Worm (Caenorhabditis elegans) whole organism, L1 larva: ENCODE results near the gene T28A8.6.
A peak's percentile ranks its signal among the peaks of the same experiment; 100 is the strongest.

Source experiments
- alr-1 ChIP-seq: fragments of 200-800 bp; sonication (Bioruptor generic); optimal IDR thresholded peaks from 2 replicates; lab custom pipeline; 2018; ENCODE audit warnings: borderline replicate concordance, mild to moderate bottlenecking, missing genetic modification characterization, missing compliant biosample characterization
- aly-2 ChIP-seq: fragments of 150-350 bp; optimal IDR thresholded peaks from 2 replicates; lab custom pipeline; 2014; ENCODE audit warnings: missing biosample characterization, missing genetic modification characterization
- blmp-1 ChIP-seq: fragments of 150-350 bp; optimal IDR thresholded peaks from 2 replicates; lab custom pipeline; 2014; ENCODE audit warnings: missing biosample characterization, missing genetic modification characterization
- ceh-63 ChIP-seq: fragments of 200-800 bp; sonication (Bioruptor generic); optimal IDR thresholded peaks from 2 replicates; lab custom pipeline; 2018; ENCODE audit warnings: mild to moderate bottlenecking, missing genetic modification characterization, missing compliant biosample characterization
- ceh-8 ChIP-seq: fragments of 200-800 bp; sonication (Bioruptor generic); optimal IDR thresholded peaks from 2 replicates; lab custom pipeline; 2018; ENCODE audit warnings: mild to moderate bottlenecking, missing genetic modification characterization, moderate library complexity, missing compliant biosample characterization
- ceh-82 ChIP-seq, 3 experiments: fragments of 150-350 bp in 1 of 3; sonication (generic microtip) in 2 of 3; optimal IDR thresholded peaks; 2 replicates each; lab custom pipeline; 2014 to 2017; ENCODE audit warnings: missing biosample characterization in 3 of 3, missing genetic modification characterization in 3 of 3
- ces-1 ChIP-seq: fragments of 150-350 bp; optimal IDR thresholded peaks from 2 replicates; lab custom pipeline; 2014; ENCODE audit warnings: missing biosample characterization, missing genetic modification reagents, missing genetic modification characterization
- efl-3 ChIP-seq: fragments of 200-800 bp; sonication (Bioruptor generic); optimal IDR thresholded peaks from 2 replicates; lab custom pipeline; 2018; ENCODE audit warnings: mild to moderate bottlenecking, missing genetic modification characterization, missing compliant biosample characterization
- egl-27 ChIP-seq, 2 experiments: fragments of 150-350 bp in 1 of 2; sonication (generic microtip); optimal IDR thresholded peaks; 3 replicates each; lab custom pipeline; 2017 to 2018; ENCODE audit warnings: missing biosample characterization in 2 of 2, missing genetic modification characterization in 2 of 2, missing genetic modification reagents in 2 of 2
- elt-2 ChIP-seq: sonication (generic microtip); optimal IDR thresholded peaks from 2 replicates; lab custom pipeline; 2016; ENCODE audit warnings: missing genetic modification characterization, mild to moderate bottlenecking, inconsistent platforms, missing compliant biosample characterization, missing genetic modification reagents
- elt-3 ChIP-seq, 6 experiments: fragments of 150-350 bp in 1 of 6; sonication (generic microtip); optimal IDR thresholded peaks; 2 replicates each; lab custom pipeline; 2017 to 2018; ENCODE audit warnings: missing biosample characterization in 6 of 6, missing genetic modification characterization in 6 of 6, inconsistent platforms in 1 of 6
- fkh-10 ChIP-seq: sonication (generic microtip); optimal IDR thresholded peaks from 2 replicates; lab custom pipeline; 2017; ENCODE audit warnings: missing biosample characterization, missing genetic modification reagents, missing genetic modification characterization
- fkh-4 ChIP-seq: sonication (generic microtip); optimal IDR thresholded peaks from 2 replicates; lab custom pipeline; 2016; ENCODE audit warnings: missing compliant biosample characterization, missing genetic modification characterization, borderline replicate concordance
- fkh-8 ChIP-seq: sonication (generic microtip); optimal IDR thresholded peaks from 2 replicates; lab custom pipeline; 2016; ENCODE audit warnings: mild to moderate bottlenecking, missing genetic modification characterization, missing compliant biosample characterization
- isw-1 ChIP-seq: fragments of 200-800 bp; sonication (Bioruptor generic); IDR thresholded peaks from 2 replicates; pipeline ENCODE4 v1.3.6; 2022; ENCODE audit warnings: missing genetic modification characterization, missing compliant biosample characterization
- jun-1 ChIP-seq: fragments of 150-350 bp; optimal IDR thresholded peaks from 2 replicates; lab custom pipeline; 2014; ENCODE audit warnings: missing biosample characterization, missing genetic modification reagents, missing genetic modification characterization
- lin-13 ChIP-seq: fragments of 150-350 bp; optimal IDR thresholded peaks from 2 replicates; lab custom pipeline; 2014; ENCODE audit warnings: missing biosample characterization, missing genetic modification reagents, missing genetic modification characterization
- lin-15B ChIP-seq: fragments of 150-350 bp; sonication (generic microtip); optimal IDR thresholded peaks from 3 replicates; lab custom pipeline; 2014; ENCODE audit warnings: missing biosample characterization, missing genetic modification characterization
- lin-35 ChIP-seq, 2 experiments: fragments of 150-350 bp; optimal IDR thresholded peaks; 2 replicates each; lab custom pipeline; 2014; ENCODE audit warnings: missing biosample characterization in 2 of 2, missing genetic modification characterization in 2 of 2, missing genetic modification reagents in 2 of 2
- lir-3 ChIP-seq: sonication (generic microtip); optimal IDR thresholded peaks from 2 replicates; lab custom pipeline; 2016; ENCODE audit warnings: mild to moderate bottlenecking, missing genetic modification characterization, moderate library complexity, missing compliant biosample characterization; ENCODE audit not compliant: poor library complexity
- mab-9 ChIP-seq: fragments of 200-800 bp; sonication (Bioruptor generic); IDR thresholded peaks from 2 replicates; pipeline ENCODE4 v1.3.6; 2022; ENCODE audit warnings: missing genetic modification reagents, missing genetic modification characterization, missing compliant biosample characterization
- mdl-1 ChIP-seq, 2 experiments: fragments of 150-350 bp; optimal IDR thresholded peaks; 2 replicates each; lab custom pipeline; 2014 to 2017; ENCODE audit warnings: missing biosample characterization in 2 of 2, missing genetic modification characterization in 2 of 2, inconsistent platforms in 1 of 2
- mep-1 ChIP-seq: fragments of 150-350 bp; optimal IDR thresholded peaks from 2 replicates; lab custom pipeline; 2014; ENCODE audit warnings: missing biosample characterization, missing genetic modification characterization
- nhr-12 ChIP-seq: sonication (generic microtip); optimal IDR thresholded peaks from 2 replicates; lab custom pipeline; 2017; ENCODE audit warnings: missing biosample characterization, missing genetic modification characterization
- nhr-19 ChIP-seq: fragments of 200-800 bp; sonication (Bioruptor generic); conservative IDR thresholded peaks from 2 replicates; pipeline ENCODE4 v1.3.6; 2022; ENCODE audit warnings: missing genetic modification characterization, missing compliant biosample characterization
- nhr-20 ChIP-seq: sonication (generic microtip); optimal IDR thresholded peaks from 2 replicates; lab custom pipeline; 2016; ENCODE audit warnings: mild to moderate bottlenecking, missing genetic modification characterization, missing compliant biosample characterization
- nhr-237 ChIP-seq: fragments of 150-350 bp; optimal IDR thresholded peaks from 2 replicates; lab custom pipeline; 2014; ENCODE audit warnings: missing biosample characterization, missing genetic modification characterization
- nhr-28 ChIP-seq: fragments of 150-350 bp; optimal IDR thresholded peaks from 2 replicates; lab custom pipeline; 2014; ENCODE audit warnings: missing biosample characterization, missing genetic modification characterization
- nhr-47 ChIP-seq: sonication (generic microtip); optimal IDR thresholded peaks from 2 replicates; lab custom pipeline; 2016; ENCODE audit warnings: mild to moderate bottlenecking, missing genetic modification characterization, moderate library complexity, missing compliant biosample characterization
- nhr-71 ChIP-seq: sonication (generic microtip); optimal IDR thresholded peaks from 2 replicates; lab custom pipeline; 2016; ENCODE audit warnings: mild to moderate bottlenecking, missing genetic modification characterization, moderate library complexity, missing compliant biosample characterization
- nhr-76 ChIP-seq: sonication (generic microtip); optimal IDR thresholded peaks from 2 replicates; lab custom pipeline; 2017; ENCODE audit warnings: missing biosample characterization, missing genetic modification characterization
- nhr-85 ChIP-seq: sonication (generic microtip); peaks from one replicate; lab custom pipeline; 2016; ENCODE audit warnings: missing genetic modification characterization, inconsistent platforms, missing compliant biosample characterization
- pax-3 ChIP-seq: fragments of 200-800 bp; sonication (Bioruptor generic); optimal IDR thresholded peaks from 2 replicates; lab custom pipeline; 2018; ENCODE audit warnings: mild to moderate bottlenecking, missing genetic modification characterization, moderate library complexity, missing compliant biosample characterization
- rnt-1 ChIP-seq: sonication (generic microtip); optimal IDR thresholded peaks from 2 replicates; lab custom pipeline; 2016; ENCODE audit warnings: mild to moderate bottlenecking, missing genetic modification characterization, moderate library complexity, missing compliant biosample characterization
- snpc-4 ChIP-seq: fragments of 150-350 bp; optimal IDR thresholded peaks from 2 replicates; lab custom pipeline; 2014; ENCODE audit warnings: missing biosample characterization, missing genetic modification characterization
- sox-4 ChIP-seq: sonication (generic microtip); optimal IDR thresholded peaks from 2 replicates; lab custom pipeline; 2016; ENCODE audit warnings: missing genetic modification characterization, missing compliant biosample characterization
- sup-37 ChIP-seq: fragments of 200-800 bp; sonication (Bioruptor generic); optimal IDR thresholded peaks from 2 replicates; lab custom pipeline; 2018; ENCODE audit warnings: mild to moderate bottlenecking, missing genetic modification characterization, missing compliant biosample characterization
- swsn-7 ChIP-seq: sonication (generic microtip); optimal IDR thresholded peaks from 2 replicates; lab custom pipeline; 2016; ENCODE audit warnings: missing genetic modification characterization, missing compliant biosample characterization
- tbx-2 ChIP-seq: sonication (generic microtip); optimal IDR thresholded peaks from 2 replicates; lab custom pipeline; 2016; ENCODE audit warnings: missing genetic modification characterization, missing compliant biosample characterization
- unc-130 ChIP-seq: fragments of 150-350 bp; optimal IDR thresholded peaks from 2 replicates; lab custom pipeline; 2017; ENCODE audit warnings: missing biosample characterization, missing genetic modification characterization, inconsistent platforms
- unc-30 ChIP-seq: sonication (generic microtip); optimal IDR thresholded peaks from 2 replicates; lab custom pipeline; 2017; ENCODE audit warnings: missing biosample characterization, missing genetic modification characterization
- unc-62 ChIP-seq: fragments of 150-350 bp; optimal IDR thresholded peaks from 2 replicates; lab custom pipeline; 2014; ENCODE audit warnings: missing biosample characterization, missing genetic modification reagents, missing genetic modification characterization
- unc-98 ChIP-seq: fragments of 200-800 bp; sonication (Bioruptor generic); IDR thresholded peaks from 2 replicates; pipeline ENCODE4 v1.3.6; 2022; ENCODE audit warnings: missing genetic modification characterization, missing compliant biosample characterization
- ztf-4 ChIP-seq: fragments of 150-350 bp; optimal IDR thresholded peaks from 2 replicates; lab custom pipeline; 2014; ENCODE audit warnings: missing biosample characterization, missing genetic modification characterization

T28A8.6 gene

ce11 chrIII:13548982-13549381, 50.0 kb downstream of the T28A8.6 start, which contains the start of gene mmad-1 (continued):
- TF ChIP-seq fkh-4 (tag; lab: Kevin White, UChicago), result no peak
- TF ChIP-seq unc-98, result no peak
- TF ChIP-seq lir-3, result no peak
- no peak for TF ChIP-seq jun-1 (tag; lab: Kevin White, UChicago)
- peak; percentile 45 to 64 for TF ChIP-seq lin-35 (GFP tag; optimal IDR thresholded peaks at IDR 0.05; lab: Kevin White, UChicago)
- peak in 2 of 3 experiments; percentile 19 to 51 for TF ChIP-seq ceh-82 (tag; optimal IDR thresholded peaks at IDR 0.05; lab: Kevin White, UChicago)
- TF ChIP-seq nhr-76, result no peak
- TF ChIP-seq ceh-63 (GFP tag; lab: Kevin White, UChicago), result no peak
- TF ChIP-seq isw-1 (GFP tag; lab: Robert Waterston, UW), result no peak
- TF ChIP-seq swsn-7 (tag; lab: Kevin White, UChicago), result peak; percentile 60
- no peak for TF ChIP-seq sup-37 (GFP tag; lab: Kevin White, UChicago)
- TF ChIP-seq fkh-8 (tag; lab: Kevin White, UChicago), result peak; percentile 73
- TF ChIP-seq mep-1 (tag; lab: Kevin White, UChicago), result peak; percentile 73
- TF ChIP-seq nhr-71 (tag; lab: Kevin White, UChicago), result peak; percentile 86
- no peak for TF ChIP-seq mab-9 (GFP tag; lab: Robert Waterston, UW)
- peak; percentile 82 for TF ChIP-seq nhr-20 (tag; lab: Kevin White, UChicago)
- TF ChIP-seq nhr-85 (tag; lab: Kevin White, UChicago), result peak; percentile 75
- no peak for TF ChIP-seq lin-15B (tag; lab: Kevin White, UChicago)
- peak; percentile 31 for TF ChIP-seq ztf-4 (tag; lab: Kevin White, UChicago)
- peak in 1 of 2 experiments; percentile 73 for TF ChIP-seq mdl-1 (tag; optimal IDR thresholded peaks at IDR 0.05; lab: Kevin White, UChicago)
- TF ChIP-seq nhr-47 (tag; lab: Kevin White, UChicago), result peak; percentile 63
- peak; percentile 24 for TF ChIP-seq elt-2
- TF ChIP-seq rnt-1 (tag; lab: Kevin White, UChicago), result no peak
- TF ChIP-seq sox-4 (tag; lab: Kevin White, UChicago), result no peak
- peak; percentile 2 for TF ChIP-seq lin-13 (GFP tag; lab: Kevin White, UChicago)
- TF ChIP-seq nhr-237 (tag; lab: Kevin White, UChicago), result no peak
- TF ChIP-seq nhr-28 (tag; lab: Kevin White, UChicago), result no peak
- TF ChIP-seq ces-1 (GFP tag; lab: Kevin White, UChicago), result no peak
- TF ChIP-seq unc-30 (tag; lab: Kevin White, UChicago), result no peak
- TF ChIP-seq unc-130 (tag; lab: Kevin White, UChicago), result peak; percentile 33
- TF ChIP-seq alr-1 (tag; lab: Kevin White, UChicago), result no peak
- TF ChIP-seq egl-27 (tag; optimal IDR thresholded peaks at IDR 0.05; lab: Kevin White, UChicago), result no peak
- peak; percentile 60 for TF ChIP-seq tbx-2 (tag; lab: Kevin White, UChicago)
- TF ChIP-seq efl-3 (GFP tag; lab: Kevin White, UChicago), result no peak
- no peak for TF ChIP-seq pax-3
- TF ChIP-seq elt-3 (tag; optimal IDR thresholded peaks at IDR 0.05; lab: Kevin White, UChicago), result peak in 2 of 6 experiments; percentile 23 to 88
- TF ChIP-seq blmp-1 (tag; lab: Kevin White, UChicago), result peak; percentile 90
- TF ChIP-seq aly-2 (tag; lab: Kevin White, UChicago), result no peak
- peak; percentile 83 for TF ChIP-seq nhr-19 (GFP tag; lab: Robert Waterston, UW)
- no peak for TF ChIP-seq snpc-4
- no peak for TF ChIP-seq nhr-12 (tag; lab: Kevin White, UChicago)
- TF ChIP-seq unc-62, result no peak
- TF ChIP-seq ceh-8, result peak; percentile 10
- no peak for TF ChIP-seq fkh-10
- TF ChIP-seq, all 84 proteins: peak for 29
